Fruit fly (Drosophila melanogaster) whole organism: ENCODE results near the gene Cmpk.

ENCODE experiments used
- CG8478 ChIP-seq: fragments of >200 bp; optimal IDR thresholded peaks from 2 replicates; lab custom pipeline; 2018; ENCODE audit warnings: inconsistent platforms
- EcR ChIP-seq, 2 experiments: fragments of >200 bp; optimal IDR thresholded peaks; 2 replicates each; lab custom pipeline; 2017; ENCODE audit warnings: missing biosample characterization in 2 of 2, missing genetic modification characterization in 2 of 2, missing genetic modification reagents in 2 of 2
- pan ChIP-seq: fragments of >200 bp; optimal IDR thresholded peaks from 2 replicates; lab custom pipeline; 2017
- psq ChIP-seq: fragments of >200 bp; optimal IDR thresholded peaks from 2 replicates; lab custom pipeline; 2017
- usp ChIP-seq: fragments of >200 bp; optimal IDR thresholded peaks from 2 replicates; lab custom pipeline; 2017; ENCODE audit warnings: missing biosample characterization, missing genetic modification characterization, mixed read lengths

DNA sequence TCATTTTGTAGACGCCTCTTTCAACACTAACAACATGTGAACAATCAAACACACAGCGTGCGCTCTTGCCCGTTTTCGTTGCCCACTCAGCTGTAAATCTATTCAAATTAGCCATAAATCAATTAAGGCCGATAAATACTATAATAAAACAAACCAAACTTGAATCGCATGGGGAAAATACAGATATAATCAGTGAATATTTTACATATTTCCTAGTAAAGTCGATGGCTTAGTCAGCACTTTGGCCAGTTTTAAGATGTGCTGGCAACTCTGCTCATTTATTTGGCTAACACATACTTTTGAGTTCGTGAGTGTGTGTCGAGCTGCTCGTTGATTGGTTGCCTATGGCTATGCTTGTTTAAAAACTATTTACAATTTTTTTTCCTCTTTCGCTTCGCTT lies 44.0 kb upstream of the Cmpk start:
- no peak for TF ChIP-seq EcR (GFP tag; optimal IDR thresholded peaks at IDR 0.05; lab: Kevin White, UChicago)
- no peak for TF ChIP-seq psq (lab: Kevin White, UChicago)
- no peak for TF ChIP-seq usp (GFP tag; lab: Kevin White, UChicago)
- TF ChIP-seq CG8478 (lab: Kevin White, UChicago): no peak
- no peak for TF ChIP-seq pan (lab: Kevin White, UChicago)
